Fruit fly (Drosophila melanogaster) whole organism, embryonic: Measurements from ENCODE around the gene CG43645.
A peak's percentile ranks its signal among the peaks of the same experiment; 100 is the strongest.

Source experiments
- BEAF-32 ChIP-seq: fragments of 200-800 bp; sonication (Bioruptor generic); optimal IDR thresholded peaks from 3 replicates; lab custom pipeline; 2017; ENCODE audit warnings: missing biosample characterization, missing genetic modification characterization, mild to moderate bottlenecking, moderate library complexity, missing genetic modification reagents
- Bteb2 ChIP-seq: fragments of 200-800 bp; sonication (Bioruptor generic); optimal IDR thresholded peaks from 2 replicates; lab custom pipeline; 2016; ENCODE audit warnings: missing biosample characterization, missing genetic modification characterization
- CG1024 ChIP-seq: fragments of 200-800 bp; sonication (Bioruptor generic); IDR thresholded peaks from 2 replicates; pipeline ENCODE4 v1.3.6; 2022; ENCODE audit warnings: missing biosample characterization, missing genetic modification characterization
- CG10366 ChIP-seq: fragments of 200-800 bp; sonication (Bioruptor generic); IDR thresholded peaks from 2 replicates; pipeline ENCODE4 v1.3.6; 2022; ENCODE audit warnings: missing biosample characterization, missing genetic modification characterization
- CG10565 ChIP-seq: fragments of 200-800 bp; sonication (Bioruptor generic); optimal IDR thresholded peaks from 3 replicates; lab custom pipeline; 2016; ENCODE audit warnings: missing biosample characterization, mild to moderate bottlenecking, missing genetic modification characterization
- CG12942 ChIP-seq: fragments of 200-800 bp; sonication (Bioruptor generic); optimal IDR thresholded peaks from 3 replicates; lab custom pipeline; 2016; ENCODE audit warnings: missing biosample characterization, missing genetic modification characterization
- CG13123 ChIP-seq: fragments of 200-800 bp; sonication (Bioruptor generic); optimal IDR thresholded peaks from 2 replicates; lab custom pipeline; 2016; ENCODE audit warnings: missing biosample characterization, missing genetic modification characterization
- CG14014 ChIP-seq: fragments of 200-800 bp; sonication (Bioruptor generic); IDR thresholded peaks from 2 replicates; pipeline ENCODE4 v1.3.6; 2022; ENCODE audit warnings: missing biosample characterization, missing genetic modification characterization
- CG14050 ChIP-seq: fragments of 200-800 bp; sonication (Bioruptor generic); IDR thresholded peaks from 3 replicates; pipeline ENCODE4 v1.3.6; 2022; ENCODE audit warnings: missing biosample characterization, missing genetic modification characterization
- CG1647 ChIP-seq: fragments of 200-800 bp; sonication (Bioruptor generic); optimal IDR thresholded peaks from 3 replicates; lab custom pipeline; 2016; ENCODE audit warnings: missing biosample characterization, missing genetic modification characterization
- CG16815 ChIP-seq: fragments of 200-800 bp; sonication (Bioruptor generic); optimal IDR thresholded peaks from 3 replicates; lab custom pipeline; 2017; ENCODE audit warnings: missing biosample characterization, mild to moderate bottlenecking, missing genetic modification characterization
- CG17186 ChIP-seq: fragments of 200-800 bp; sonication (Bioruptor generic); optimal IDR thresholded peaks from 3 replicates; lab custom pipeline; 2017; ENCODE audit warnings: missing biosample characterization, missing genetic modification reagents, missing genetic modification characterization
- CG17385 ChIP-seq: fragments of 200-800 bp; sonication (Bioruptor generic); optimal IDR thresholded peaks from 3 replicates; lab custom pipeline; 2018; ENCODE audit warnings: missing biosample characterization, mild to moderate bottlenecking, missing genetic modification characterization
- CG17802 ChIP-seq: fragments of 200-800 bp; sonication (Bioruptor generic); optimal IDR thresholded peaks from 2 replicates; lab custom pipeline; 2018; ENCODE audit warnings: missing biosample characterization, mild to moderate bottlenecking, missing genetic modification characterization, moderate library complexity
- CG31365 ChIP-seq: fragments of 200-800 bp; sonication (Bioruptor generic); optimal IDR thresholded peaks from 2 replicates; lab custom pipeline; 2018; ENCODE audit warnings: missing biosample characterization, mild to moderate bottlenecking, missing genetic modification characterization
- CG32532 ChIP-seq: fragments of 200-800 bp; sonication (Bioruptor generic); IDR thresholded peaks from 2 replicates; pipeline ENCODE4 v1.3.6; 2022; ENCODE audit warnings: missing biosample characterization, missing genetic modification characterization
- CG33557 ChIP-seq: fragments of 200-800 bp; sonication (Bioruptor generic); optimal IDR thresholded peaks from 2 replicates; lab custom pipeline; 2019; ENCODE audit warnings: missing biosample characterization, mild to moderate bottlenecking, missing genetic modification characterization, moderate library complexity
- CG34224 ChIP-seq: fragments of 200-800 bp; sonication (Bioruptor generic); IDR thresholded peaks from 3 replicates; pipeline ENCODE4 v1.3.6; 2022; ENCODE audit warnings: missing biosample characterization, missing genetic modification characterization; ENCODE audit not compliant: partially characterized antibody
- CG3838 ChIP-seq: fragments of 200-800 bp; sonication (Bioruptor generic); optimal IDR thresholded peaks from 3 replicates; lab custom pipeline; 2016; ENCODE audit warnings: missing biosample characterization, missing genetic modification characterization
- CG6654 ChIP-seq: fragments of 200-800 bp; sonication (Bioruptor generic); optimal IDR thresholded peaks from 2 replicates; lab custom pipeline; 2017; ENCODE audit warnings: missing biosample characterization, mild to moderate bottlenecking, missing genetic modification characterization
- CG7987 ChIP-seq: fragments of 200-800 bp; sonication (Bioruptor generic); optimal IDR thresholded peaks from 2 replicates; lab custom pipeline; 2018; ENCODE audit warnings: missing biosample characterization, mild to moderate bottlenecking, missing genetic modification characterization, moderate library complexity
- CG8089 ChIP-seq: fragments of 200-800 bp; sonication (Bioruptor generic); optimal IDR thresholded peaks from 3 replicates; lab custom pipeline; 2016; ENCODE audit warnings: missing biosample characterization, missing genetic modification characterization
- Dad ChIP-seq: fragments of 200-800 bp; sonication (Bioruptor generic); optimal IDR thresholded peaks from 3 replicates; lab custom pipeline; 2016; ENCODE audit warnings: missing biosample characterization, missing genetic modification characterization
- Eip74EF ChIP-seq, 2 experiments: fragments of 200-800 bp in 1 of 2; fragments of >200 bp in 1 of 2; sonication (Bioruptor generic) in 1 of 2; optimal IDR thresholded peaks; 2 replicates each; lab custom pipeline; 2017 to 2019; ENCODE audit warnings: missing biosample characterization in 2 of 2, missing genetic modification characterization in 2 of 2, mild to moderate bottlenecking in 1 of 2, moderate library complexity in 1 of 2
- GATAe ChIP-seq: fragments of 200-800 bp; sonication (Bioruptor generic); conservative IDR thresholded peaks from 2 replicates; pipeline ENCODE4 v1.3.6; 2022; ENCODE audit warnings: missing biosample characterization, missing genetic modification characterization
- HLH3B ChIP-seq: fragments of 200-800 bp; sonication (Bioruptor generic); IDR thresholded peaks from 2 replicates; pipeline ENCODE4 v1.3.6; 2022; ENCODE audit warnings: missing biosample characterization, missing genetic modification characterization
- HLHmδ ChIP-seq: fragments of 200-800 bp; sonication (Bioruptor generic); optimal IDR thresholded peaks from 2 replicates; lab custom pipeline; 2018; ENCODE audit warnings: missing biosample characterization, mild to moderate bottlenecking, missing genetic modification characterization, moderate library complexity
- Hand ChIP-seq: fragments of 200-800 bp; sonication (Bioruptor generic); optimal IDR thresholded peaks from 2 replicates; lab custom pipeline; 2017; ENCODE audit warnings: mild to moderate bottlenecking, missing biosample characterization, missing genetic modification reagents, missing genetic modification characterization
- Jarid2 ChIP-seq: fragments of 200-800 bp; sonication (Bioruptor generic); optimal IDR thresholded peaks from 3 replicates; lab custom pipeline; 2017; ENCODE audit warnings: mild to moderate bottlenecking, missing biosample characterization, missing genetic modification reagents, missing genetic modification characterization
- MTF-1 ChIP-seq: fragments of 200-800 bp; sonication (Bioruptor generic); optimal IDR thresholded peaks from 2 replicates; lab custom pipeline; 2018; ENCODE audit warnings: missing biosample characterization, mild to moderate bottlenecking, missing genetic modification characterization, borderline replicate concordance
- NC2β ChIP-seq: fragments of 200-800 bp; sonication (Bioruptor generic); optimal IDR thresholded peaks from 2 replicates; lab custom pipeline; 2016; ENCODE audit warnings: missing biosample characterization, missing genetic modification characterization
- Nf-YC ChIP-seq: fragments of 200-800 bp; optimal IDR thresholded peaks from 3 replicates; lab custom pipeline; 2019; ENCODE audit warnings: missing biosample characterization, mild to moderate bottlenecking, missing genetic modification characterization, moderate library complexity
- Poxn ChIP-seq: fragments of 200-800 bp; sonication (Bioruptor generic); IDR thresholded peaks from 2 replicates; pipeline ENCODE4 v1.3.6; 2022; ENCODE audit warnings: missing biosample characterization, missing genetic modification characterization
- Rfx ChIP-seq: fragments of 200-800 bp; sonication (Bioruptor generic); IDR thresholded peaks from 2 replicates; pipeline ENCODE4 v1.3.6; 2022; ENCODE audit warnings: missing biosample characterization, missing genetic modification characterization
- cato ChIP-seq: fragments of 200-800 bp; sonication (Bioruptor generic); optimal IDR thresholded peaks from 2 replicates; lab custom pipeline; 2016; ENCODE audit warnings: missing biosample characterization, missing genetic modification characterization, borderline replicate concordance
- chinmo ChIP-seq: fragments of 200-800 bp; sonication (Bioruptor generic); IDR thresholded peaks from 4 replicates; pipeline ENCODE4 v1.3.6; 2022; ENCODE audit warnings: missing biosample characterization, missing genetic modification characterization; ENCODE audit not compliant: partially characterized antibody
- chn ChIP-seq: fragments of 200-800 bp; sonication (Bioruptor generic); optimal IDR thresholded peaks from 2 replicates; lab custom pipeline; 2016; ENCODE audit warnings: missing biosample characterization, missing genetic modification characterization
- dmrt11E ChIP-seq: fragments of 200-800 bp; sonication (Bioruptor generic); optimal IDR thresholded peaks from 3 replicates; lab custom pipeline; 2018; ENCODE audit warnings: missing biosample characterization, mild to moderate bottlenecking, missing genetic modification characterization, moderate library complexity
- dpn ChIP-seq, 2 experiments: fragments of 200-800 bp; sonication (Bioruptor generic); optimal IDR thresholded peaks; 3 replicates each; lab custom pipeline; 2016; ENCODE audit warnings: missing biosample characterization in 2 of 2, missing genetic modification characterization in 2 of 2
- gem ChIP-seq: fragments of 200-800 bp; sonication (Bioruptor generic); optimal IDR thresholded peaks from 2 replicates; lab custom pipeline; 2019; ENCODE audit warnings: missing biosample characterization, mild to moderate bottlenecking, missing genetic modification characterization, moderate library complexity
- klu ChIP-seq: fragments of 200-800 bp; sonication (Bioruptor generic); IDR thresholded peaks from 2 replicates; pipeline ENCODE4 v1.3.6; 2022; ENCODE audit warnings: missing biosample characterization, missing genetic modification characterization
- mirr ChIP-seq: fragments of 200-800 bp; sonication (Bioruptor generic); optimal IDR thresholded peaks from 3 replicates; lab custom pipeline; 2018; ENCODE audit warnings: missing biosample characterization, mild to moderate bottlenecking, missing genetic modification characterization
- oc ChIP-seq: fragments of 200-800 bp; sonication (Bioruptor generic); optimal IDR thresholded peaks from 2 replicates; lab custom pipeline; 2018; ENCODE audit warnings: missing biosample characterization, mild to moderate bottlenecking, missing genetic modification characterization, moderate library complexity
- rib ChIP-seq: fragments of 200-800 bp; sonication (Bioruptor generic); IDR thresholded peaks from 2 replicates; pipeline ENCODE4 v1.3.6; 2022; ENCODE audit warnings: missing biosample characterization, missing genetic modification characterization
- sima ChIP-seq: fragments of 200-800 bp; sonication (Bioruptor generic); optimal IDR thresholded peaks from 2 replicates; lab custom pipeline; 2016; ENCODE audit warnings: missing biosample characterization, missing genetic modification characterization
- sqz ChIP-seq: fragments of 200-800 bp; sonication (Bioruptor generic); optimal IDR thresholded peaks from 3 replicates; lab custom pipeline; 2018; ENCODE audit warnings: missing biosample characterization, mild to moderate bottlenecking, missing genetic modification characterization
- trh ChIP-seq: fragments of 200-800 bp; sonication (Bioruptor generic); optimal IDR thresholded peaks from 2 replicates; lab custom pipeline; 2016; ENCODE audit warnings: missing biosample characterization, missing genetic modification characterization
- vfl ChIP-seq: fragments of 200-800 bp; sonication (Bioruptor generic); optimal IDR thresholded peaks from 2 replicates; lab custom pipeline; 2016; ENCODE audit warnings: missing biosample characterization, missing genetic modification characterization

Gene CG43645

DNA sequence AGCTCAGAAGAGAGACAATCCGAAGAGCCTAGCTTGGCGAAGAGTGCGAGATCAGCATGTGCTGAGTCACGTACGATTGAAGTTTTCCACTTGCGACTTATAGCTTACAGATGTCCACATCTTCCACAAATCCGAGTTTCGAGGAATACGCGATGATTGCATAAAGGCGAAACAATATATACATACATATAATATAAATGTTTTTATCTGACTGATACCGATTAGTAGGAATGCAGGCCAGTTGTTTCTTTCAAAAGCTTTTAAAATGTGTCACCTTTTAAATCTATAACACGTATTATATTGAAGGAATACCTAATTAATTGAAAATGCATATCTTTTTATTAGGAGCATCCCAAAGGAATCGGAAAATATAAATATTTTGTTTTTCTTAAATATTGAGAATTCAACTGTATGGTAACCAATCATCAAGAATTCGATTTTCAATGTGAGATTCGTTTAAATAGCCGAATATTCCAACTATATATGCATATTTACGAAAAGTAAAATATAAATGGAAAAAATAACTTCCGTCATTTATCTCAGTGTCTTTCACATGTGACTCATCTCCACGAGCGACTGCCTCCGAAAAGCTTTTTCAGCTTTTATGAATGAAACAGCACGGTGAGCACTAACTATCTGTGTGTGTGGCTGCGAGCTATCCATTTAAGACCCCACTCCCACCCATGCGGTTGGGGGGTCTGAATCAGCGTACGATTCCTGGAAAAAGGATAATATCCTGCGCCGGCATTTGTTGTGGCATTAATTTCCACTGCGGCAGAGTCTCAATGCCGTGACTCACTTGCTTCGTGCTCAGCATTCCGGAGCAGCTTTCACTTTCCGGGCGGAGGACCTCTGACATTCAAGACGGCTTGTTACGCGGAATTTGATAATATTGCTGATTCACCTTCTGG lies 34.8 kb upstream of the CG43645 start (continued):
- TF ChIP-seq Jarid2 (GFP tag; lab: Kevin White, UChicago) (no peak), CG1647 (GFP tag; lab: Kevin White, UChicago) (no peak), sqz (GFP tag; lab: Kevin White, UChicago) (no peak), oc (tag; lab: Kevin White, UChicago) (peak; percentile 37), sima (GFP tag; lab: Kevin White, UChicago) (no peak), cato (GFP tag; lab: Kevin White, UChicago) (no peak), BEAF-32 (GFP tag; lab: Kevin White, UChicago) (no peak), CG10565 (GFP tag; lab: Kevin White, UChicago) (no peak), CG13123 (GFP tag; lab: Kevin White, UChicago) (peak; percentile 10), CG10366 (GFP tag; lab: Robert Waterston, UW) (peak; percentile 23; the same call in 1 of the 2 replicates), CG14014 (GFP tag; lab: Robert Waterston, UW) (0 out of 2 replicates have a peak, but pooled peaks have one; percentile 50), CG32532 (GFP tag; lab: Robert Waterston, UW) (no peak; the same call in 1 of the 2 replicates), GATAe (GFP tag; lab: Robert Waterston, UW) (no peak), CG6654 (GFP tag; lab: Kevin White, UChicago) (no peak), CG17186 (no peak), Bteb2 (GFP tag; lab: Kevin White, UChicago) (peak; percentile 56), mirr (no peak), gem (peak; percentile 83), chn (GFP tag; lab: Kevin White, UChicago) (no peak), HLHmδ (GFP tag; lab: Kevin White, UChicago) (no peak), CG8089 (no peak), CG17802 (tag; lab: Kevin White, UChicago) (no peak), Dad (no peak), Hand (peak; percentile 5), vfl (GFP tag; lab: Kevin White, UChicago) (no peak), HLH3B (GFP tag; lab: Robert Waterston, UW) (no peak; the same call in 1 of the 2 replicates), Rfx (GFP tag; lab: Robert Waterston, UW) (peak; percentile 72), CG14050 (GFP tag; lab: Robert Waterston, UW) (peak; percentile 49; the same call in 2 of the 3 replicates), MTF-1 (GFP tag; lab: Kevin White, UChicago) (no peak), CG1024 (GFP tag; lab: Robert Waterston, UW) (no peak), NC2β (no peak), CG7987 (GFP tag; lab: Kevin White, UChicago) (no peak), CG33557 (no peak), CG12942 (GFP tag; lab: Kevin White, UChicago) (peak; percentile 7), CG34224 (GFP tag; lab: Robert Waterston, UW) (no peak; the same call in 2 of the 3 replicates), Eip74EF (GFP tag; optimal IDR thresholded peaks at IDR 0.05; lab: Kevin White, UChicago) (peak in 1 of 2 experiments; percentile 74), dpn (GFP tag; optimal IDR thresholded peaks at IDR 0.05; lab: Kevin White, UChicago) (peak; percentile 29 to 45), klu (GFP tag; lab: Robert Waterston, UW) (no peak; the same call in 1 of the 2 replicates), CG31365 (peak; percentile 7), trh (GFP tag; lab: Kevin White, UChicago) (no peak), dmrt11E (tag; lab: Kevin White, UChicago) (no peak), CG16815 (GFP tag; lab: Kevin White, UChicago) (no peak), CG3838 (GFP tag; lab: Kevin White, UChicago) (no peak), Poxn (GFP tag; lab: Robert Waterston, UW) (no peak), CG17385 (GFP tag; lab: Kevin White, UChicago) (peak; percentile 50), rib (GFP tag; lab: Robert Waterston, UW) (peak; percentile 10; the same call in 1 of the 2 replicates), chinmo (GFP tag; lab: Robert Waterston, UW) (no peak), Nf-YC (peak; percentile 43)
